Worm (Caenorhabditis elegans) whole organism, early embryonic: ENCODE measurements around the gene T24B8.4.

Experiments
- ama-1 ChIP-seq: fragments of 150-350 bp; optimal IDR thresholded peaks from 2 replicates; lab custom pipeline; 2014
- hmbx-1 ChIP-seq: sonication (generic microtip); optimal IDR thresholded peaks from 2 replicates; lab custom pipeline; 2016; ENCODE audit warnings: mild to moderate bottlenecking, missing genetic modification characterization, missing compliant biosample characterization
- hnd-1 ChIP-seq: sonication (generic microtip); optimal IDR thresholded peaks from 2 replicates; lab custom pipeline; 2016; ENCODE audit warnings: missing genetic modification characterization, missing compliant biosample characterization
- sea-1 ChIP-seq: fragments of 200-800 bp; sonication (Bioruptor generic); conservative IDR thresholded peaks from 2 replicates; pipeline ENCODE4 v1.3.6; 2022; ENCODE audit warnings: missing genetic modification characterization, missing compliant biosample characterization
- tbx-11 ChIP-seq: fragments of 200-800 bp; sonication (Bioruptor generic); IDR thresholded peaks from 2 replicates; pipeline ENCODE4 v1.3.6; 2022; ENCODE audit warnings: missing genetic modification characterization, missing compliant biosample characterization
- tra-4 ChIP-seq: sonication (generic microtip); optimal IDR thresholded peaks from 2 replicates; lab custom pipeline; 2017; ENCODE audit warnings: missing genetic modification characterization, missing compliant biosample characterization

ce11 chrII:9115644-9116043, 45.0 kb upstream of the T24B8.4 start:
- TF ChIP-seq hmbx-1 (tag; lab: Kevin White, UChicago): no peak
- TF ChIP-seq tra-4 (tag; lab: Kevin White, UChicago): no peak
- TF ChIP-seq ama-1 (lab: Kevin White, UChicago): no peak
- no peak for TF ChIP-seq sea-1 (GFP tag; lab: Robert Waterston, UW)
- no peak for TF ChIP-seq tbx-11 (GFP tag; lab: Robert Waterston, UW)
- TF ChIP-seq hnd-1 (tag; lab: Kevin White, UChicago): no peak
